Worm (Caenorhabditis elegans) whole organism, L2 larva: ENCODE measurements around the gene Y39G8B.2.

Source experiments
- ZK546.5 ChIP-seq: sonication (generic microtip); optimal IDR thresholded peaks from 2 replicates; lab custom pipeline; 2017; ENCODE audit warnings: missing biosample characterization, missing genetic modification characterization
- blmp-1 ChIP-seq: sonication (generic microtip); optimal IDR thresholded peaks from 2 replicates; lab custom pipeline; 2017; ENCODE audit warnings: missing genetic modification characterization, mild to moderate bottlenecking, missing compliant biosample characterization, antibody characterized with exemption, moderate library complexity; ENCODE audit not compliant: insufficient read depth
- dmd-4 ChIP-seq: sonication (generic microtip); optimal IDR thresholded peaks from 2 replicates; lab custom pipeline; 2017; ENCODE audit warnings: missing biosample characterization, missing genetic modification characterization
- gmeb-1 ChIP-seq: fragments of 150-350 bp; optimal IDR thresholded peaks from 2 replicates; lab custom pipeline; 2014; ENCODE audit warnings: missing biosample characterization, missing genetic modification characterization
- mbf-1 ChIP-seq: sonication (generic microtip); optimal IDR thresholded peaks from 2 replicates; lab custom pipeline; 2017; ENCODE audit warnings: missing biosample characterization, missing genetic modification characterization
- nhr-11 ChIP-seq: fragments of 150-350 bp; optimal IDR thresholded peaks from 2 replicates; lab custom pipeline; 2014; ENCODE audit warnings: missing biosample characterization, missing genetic modification characterization
- nhr-12 ChIP-seq: fragments of 150-350 bp; optimal IDR thresholded peaks from 2 replicates; lab custom pipeline; 2014; ENCODE audit warnings: missing biosample characterization, missing genetic modification characterization
- nhr-25 ChIP-seq: fragments of 150-350 bp; sonication (generic microtip); optimal IDR thresholded peaks from 3 replicates; lab custom pipeline; 2014; ENCODE audit warnings: missing biosample characterization, missing genetic modification characterization
- nhr-77 ChIP-seq: fragments of 150-350 bp; optimal IDR thresholded peaks from 2 replicates; lab custom pipeline; 2014; ENCODE audit warnings: missing biosample characterization, missing genetic modification characterization
- skn-1 ChIP-seq: sonication (generic microtip); optimal IDR thresholded peaks from 2 replicates; lab custom pipeline; 2017; ENCODE audit warnings: missing biosample characterization, missing genetic modification characterization
- unc-62 ChIP-seq: fragments of 150-350 bp; optimal IDR thresholded peaks from 2 replicates; lab custom pipeline; 2014; ENCODE audit warnings: missing biosample characterization, missing genetic modification reagents, missing genetic modification characterization

DNA sequence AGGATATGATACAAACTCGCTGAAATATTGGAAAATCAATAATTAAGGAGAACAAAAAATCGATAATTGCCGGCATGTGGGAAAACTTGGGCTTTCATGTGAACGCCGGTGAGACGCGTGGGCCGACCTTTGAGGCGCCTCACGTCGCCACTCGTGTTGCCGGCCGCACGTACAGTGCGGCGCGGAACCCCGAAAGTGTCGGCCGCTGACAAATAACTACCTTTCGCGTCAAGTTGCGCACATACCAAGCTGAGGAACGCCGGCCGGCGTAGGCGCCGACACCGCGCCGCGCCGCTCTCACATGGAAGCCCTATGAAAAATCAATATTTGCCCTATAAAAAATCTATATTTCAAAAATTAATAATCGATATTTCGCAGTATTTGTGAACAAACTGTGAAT, 37.7 kb downstream of the Y39G8B.2 start:
- no peak for TF ChIP-seq mbf-1
- TF ChIP-seq dmd-4 = no peak
- no peak for TF ChIP-seq gmeb-1 (tag; lab: Kevin White, UChicago)
- TF ChIP-seq ZK546.5 (tag; lab: Kevin White, UChicago) = no peak
- no peak for TF ChIP-seq nhr-12 (tag; lab: Kevin White, UChicago)
- no peak for TF ChIP-seq blmp-1 (tag; lab: Kevin White, UChicago)
- no peak for TF ChIP-seq nhr-11 (tag; lab: Kevin White, UChicago)
- TF ChIP-seq unc-62 = no peak
- no peak for TF ChIP-seq nhr-77 (tag; lab: Kevin White, UChicago)
- no peak for TF ChIP-seq skn-1 (tag; lab: Kevin White, UChicago)
- TF ChIP-seq nhr-25 (tag; lab: Kevin White, UChicago) = no peak
